Fruit fly (Drosophila melanogaster): ENCODE results near the gene He.

DNA sequence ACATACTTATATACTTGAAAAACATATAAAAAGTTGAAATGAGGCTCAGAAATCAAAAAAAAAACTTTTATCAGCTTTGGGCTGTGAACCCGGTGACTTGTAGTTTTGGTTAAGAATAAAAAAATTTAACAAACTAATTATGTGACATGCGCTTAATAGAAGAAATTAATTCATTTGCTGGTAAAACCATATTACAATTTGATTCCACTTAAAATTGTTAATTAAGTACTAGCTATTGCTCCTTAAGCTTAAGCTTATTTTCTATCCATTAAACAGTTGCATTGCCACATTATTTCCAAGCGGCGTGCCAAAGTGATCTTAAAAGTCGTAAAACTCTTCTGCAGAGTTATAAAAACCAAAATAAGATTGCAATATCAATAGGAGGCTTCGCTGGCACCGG lies 48.8 kb downstream of the He start:
- TF ChIP-seq kay (GFP tag; ENCODE audit: borderline replicate concordance) (no peak), CG7045 (GFP tag; optimal IDR thresholded peaks at IDR 0.05) (no peak), Hr96 (GFP tag; optimal IDR thresholded peaks at IDR 0.05) (no peak), Clk (GFP tag; optimal IDR thresholded peaks at IDR 0.05) (no peak)
